Worm (Caenorhabditis elegans): ENCODE results near the gene F43D2.7.

Gene F43D2.7

ce11 chrV:14640071-14640470 lies at the start of gene F43D2.7:
TSS of gene F43D2.7 (minus strand) at chrV:14640171.
- no peak for TF ChIP-seq ztf-11 (tag; optimal IDR thresholded peaks at IDR 0.05)
- TF ChIP-seq hlh-11 (tag; optimal IDR thresholded peaks at IDR 0.05) = no peak
- no peak for TF ChIP-seq T20F7.1 (GFP tag; optimal IDR thresholded peaks at IDR 0.05)
- no peak for TF ChIP-seq ceh-44 (GFP tag; IDR thresholded peaks at IDR 0.05)
- TF ChIP-seq T26A8.4 (GFP tag; IDR thresholded peaks at IDR 0.05) = no peak
- no peak for TF ChIP-seq hmg-1.1 (GFP tag; IDR thresholded peaks at IDR 0.05)
- TF ChIP-seq php-3 (GFP tag; IDR thresholded peaks at IDR 0.05) = no peak
- TF ChIP-seq nhr-25 (tag; optimal IDR thresholded peaks at IDR 0.05; ENCODE audit: borderline replicate concordance, insufficient read depth) = no peak
- TF ChIP-seq nhr-11 (tag; optimal IDR thresholded peaks at IDR 0.05) = no peak
- TF ChIP-seq mxl-2 (GFP tag; conservative IDR thresholded peaks at IDR 0.05) = no peak
- no peak for TF ChIP-seq F26F4.8 (GFP tag; conservative IDR thresholded peaks at IDR 0.05)
- no peak for TF ChIP-seq fkh-10 (GFP tag; optimal IDR thresholded peaks at IDR 0.05)
- TF ChIP-seq nhr-76 (tag; optimal IDR thresholded peaks at IDR 0.05) = no peak
- TF ChIP-seq spr-1 (tag; optimal IDR thresholded peaks at IDR 0.05) = no peak
- no peak for TF ChIP-seq spr-3 (GFP tag; optimal IDR thresholded peaks at IDR 0.05)
- TF ChIP-seq daf-8 (GFP tag; IDR thresholded peaks at IDR 0.05) = no peak
- TF ChIP-seq madf-9 (GFP tag; conservative IDR thresholded peaks at IDR 0.05) = no peak
- TF ChIP-seq dmd-9 (GFP tag; IDR thresholded peaks at IDR 0.05) = no peak

DNA sequence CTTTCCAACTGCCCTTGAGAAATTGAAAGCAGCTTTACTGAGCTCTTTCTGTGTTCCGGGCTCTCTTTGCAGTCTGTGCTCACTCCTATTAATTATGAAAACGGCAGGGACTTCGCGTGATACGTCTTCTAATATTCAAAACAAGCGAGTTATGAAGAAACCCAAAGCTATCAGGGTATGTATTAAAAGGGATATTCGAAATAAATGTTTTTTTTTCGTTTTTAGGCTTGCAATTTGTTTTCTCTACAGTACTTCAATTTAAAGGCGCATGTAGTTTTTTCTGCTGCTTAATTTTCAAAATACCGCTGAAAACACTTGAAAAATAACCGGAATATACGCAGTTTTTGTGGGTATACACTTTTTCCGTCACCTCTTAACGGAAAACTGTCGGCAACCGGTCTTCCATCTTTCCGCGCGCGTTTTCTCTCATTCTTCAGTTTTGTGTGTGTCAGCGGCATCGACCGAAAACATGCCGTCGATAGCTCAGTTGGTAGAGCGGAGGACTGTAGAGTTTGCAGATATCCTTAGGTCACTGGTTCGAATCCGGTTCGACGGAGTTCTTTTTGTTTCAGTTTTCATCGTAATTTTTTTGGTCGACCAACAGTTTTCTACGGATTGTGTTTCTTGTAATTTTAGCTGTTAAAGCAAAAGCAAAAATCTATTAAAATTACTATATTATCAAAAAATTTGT lies 49.2 kb upstream of the F43D2.7 start, which contains the start of gene gasr-8:
TSS of gene gasr-8 (plus strand) at position 51 of the 691 bp plus-strand sequence.
- TF ChIP-seq lin-13 (GFP tag; optimal IDR thresholded peaks at IDR 0.05) = no peak
- TF ChIP-seq set-16 (GFP tag; IDR thresholded peaks at IDR 0.05) = peak; percentile 4; the same call in 1 of the 2 replicates
- no peak for TF ChIP-seq egl-27 (tag; optimal IDR thresholded peaks at IDR 0.05)
- no peak for TF ChIP-seq zip-11 (GFP tag; IDR thresholded peaks at IDR 0.05)
- no peak for TF ChIP-seq mxl-3 (GFP tag; optimal IDR thresholded peaks at IDR 0.05)
- TF ChIP-seq zfp-3 (GFP tag; conservative IDR thresholded peaks at IDR 0.05) = 0 out of 2 replicates have a peak, but pooled peaks have one; percentile 52
- TF ChIP-seq unc-39 (tag; optimal IDR thresholded peaks at IDR 0.05) = no peak
- TF ChIP-seq zip-2 (tag; optimal IDR thresholded peaks at IDR 0.05) = no peak
- TF ChIP-seq lim-7 (GFP tag; IDR thresholded peaks at IDR 0.05) = peak; percentile 62; the same call in 1 of the 2 replicates
- TF ChIP-seq nhr-41 (GFP tag; IDR thresholded peaks at IDR 0.05) = no peak
- no peak for TF ChIP-seq dve-1 (tag; optimal IDR thresholded peaks at IDR 0.05; ENCODE audit: insufficient read depth)
- no peak; the same call in none of the 2 replicates for TF ChIP-seq pha-4 (GFP tag; IDR thresholded peaks at IDR 0.05)
- no peak for TF ChIP-seq pha-4 (tag; optimal IDR thresholded peaks at IDR 0.05)
- TF ChIP-seq Y105C5A.15 (GFP tag; IDR thresholded peaks at IDR 0.05) = 0 out of 2 replicates have a peak, but pooled peaks have one; percentile 15
- peak; percentile 58 for TF ChIP-seq lin-38 (GFP tag; IDR thresholded peaks at IDR 0.05)
- no peak for TF ChIP-seq daf-16 (GFP tag; optimal IDR thresholded peaks at IDR 0.05)
- peak; percentile 38 for TF ChIP-seq daf-16 (tag; optimal IDR thresholded peaks at IDR 0.05)
- TF ChIP-seq mxl-2 (GFP tag; conservative IDR thresholded peaks at IDR 0.05) = 0 out of 2 replicates have a peak, but pooled peaks have one; percentile 3
- TF ChIP-seq nhr-6 (tag; optimal IDR thresholded peaks at IDR 0.05) = peak; percentile 21
- TF ChIP-seq ztf-7 (tag; optimal IDR thresholded peaks at IDR 0.05) = no peak
- TF ChIP-seq ctbp-1 (GFP tag; IDR thresholded peaks at IDR 0.05) = no peak
- TF ChIP-seq vab-7 (GFP tag; IDR thresholded peaks at IDR 0.05) = peak; percentile 51; the same call in 1 of the 2 replicates
- no peak for TF ChIP-seq dmd-9 (GFP tag; IDR thresholded peaks at IDR 0.05)
- no peak for TF ChIP-seq rbr-2 (tag; optimal IDR thresholded peaks at IDR 0.05)
- TF ChIP-seq lir-3 (tag; optimal IDR thresholded peaks at IDR 0.05) = no peak
- TF ChIP-seq madf-5 (GFP tag; IDR thresholded peaks at IDR 0.05) = peak in 1 of 2 experiments; percentile 55; a peak in 1 of 4 replicates
- TF ChIP-seq dpl-1 (GFP tag; optimal IDR thresholded peaks at IDR 0.05) = no peak
- TF ChIP-seq ceh-44 (GFP tag; IDR thresholded peaks at IDR 0.05) = 0 out of 2 replicates have a peak, but pooled peaks have one; percentile 42
- TF ChIP-seq unc-130 (GFP tag; optimal IDR thresholded peaks at IDR 0.05) = peak; percentile 20
- TF ChIP-seq dmd-8 (GFP tag; IDR thresholded peaks at IDR 0.05) = peak; percentile 72; the same call in 1 of the 2 replicates
- no peak for TF ChIP-seq aly-2 (tag; optimal IDR thresholded peaks at IDR 0.05)
- no peak for TF ChIP-seq nhr-11 (tag; optimal IDR thresholded peaks at IDR 0.05)
- TF ChIP-seq egl-43 (GFP tag; IDR thresholded peaks at IDR 0.05) = peak; percentile 71
- TF ChIP-seq hlh-11 (tag; optimal IDR thresholded peaks at IDR 0.05) = peak; percentile 1
- TF ChIP-seq madf-9 (GFP tag; conservative IDR thresholded peaks at IDR 0.05) = 0 out of 2 replicates have a peak, but pooled peaks have one; percentile 22
- no peak for TF ChIP-seq hmg-1.1 (GFP tag; IDR thresholded peaks at IDR 0.05)
- TF ChIP-seq lin-29 (GFP tag; IDR thresholded peaks at IDR 0.05) = 0 out of 2 replicates have a peak, but pooled peaks have one; percentile 10
- no peak for TF ChIP-seq fkh-10 (GFP tag; optimal IDR thresholded peaks at IDR 0.05)

Measured in whole organism, L4 larva.